Worm (Caenorhabditis elegans) whole organism, L4 larva: ENCODE results near the gene F26A1.19.

Experiments
- F49E8.2 ChIP-seq: sonication (generic microtip); optimal IDR thresholded peaks from 2 replicates; lab custom pipeline; 2016; ENCODE audit warnings: missing compliant biosample characterization, mild to moderate bottlenecking, missing genetic modification characterization, borderline replicate concordance
- egl-27 ChIP-seq: sonication (generic microtip); optimal IDR thresholded peaks from 3 replicates; lab custom pipeline; 2017; ENCODE audit warnings: missing biosample characterization, missing genetic modification reagents, missing genetic modification characterization
- hlh-30 ChIP-seq: sonication (generic microtip); optimal IDR thresholded peaks from 2 replicates; lab custom pipeline; 2017; ENCODE audit warnings: antibody characterized with exemption, mild to moderate bottlenecking, missing genetic modification characterization, missing compliant biosample characterization; ENCODE audit not compliant: insufficient read depth
- lin-15B ChIP-seq: fragments of 150-350 bp; sonication (generic microtip); optimal IDR thresholded peaks from 3 replicates; lab custom pipeline; 2014; ENCODE audit warnings: missing biosample characterization, missing genetic modification characterization
- nhr-102 ChIP-seq: sonication (generic microtip); optimal IDR thresholded peaks from 2 replicates; lab custom pipeline; 2016; ENCODE audit warnings: mild to moderate bottlenecking, missing genetic modification characterization, moderate library complexity, missing compliant biosample characterization
- nhr-77 ChIP-seq: fragments of 150-350 bp; optimal IDR thresholded peaks from 2 replicates; lab custom pipeline; 2014; ENCODE audit warnings: missing biosample characterization, missing genetic modification characterization
- pha-4 ChIP-seq, 2 experiments: fragments of 150-350 bp in 1 of 2; fragments of 200-800 bp in 1 of 2; sonication (Bioruptor generic) in 1 of 2; IDR thresholded peaks in 1 of 2; optimal IDR thresholded peaks in 1 of 2; 2 replicates each; pipeline versions ENCODE4 v1.3.6 to Lab custom; 2014 to 2022; ENCODE audit warnings: missing genetic modification characterization in 2 of 2, missing genetic modification reagents in 2 of 2, missing biosample characterization in 1 of 2, missing compliant biosample characterization in 1 of 2
- skn-1 ChIP-seq: fragments of 150-350 bp; optimal IDR thresholded peaks from 2 replicates; lab custom pipeline; 2014; ENCODE audit warnings: missing biosample characterization, missing genetic modification characterization
- unc-39 ChIP-seq: sonication (generic microtip); optimal IDR thresholded peaks from 2 replicates; lab custom pipeline; 2017; ENCODE audit warnings: missing biosample characterization, missing genetic modification characterization
- zag-1 ChIP-seq: fragments of 150-350 bp; optimal IDR thresholded peaks from 2 replicates; lab custom pipeline; 2014; ENCODE audit warnings: missing biosample characterization, missing genetic modification characterization
- zip-11 ChIP-seq: fragments of 200-800 bp; sonication (Bioruptor generic); IDR thresholded peaks from 2 replicates; pipeline ENCODE4 v1.3.6; 2022; ENCODE audit warnings: missing genetic modification characterization, missing compliant biosample characterization
- ztf-11 ChIP-seq: fragments of 150-350 bp; optimal IDR thresholded peaks from 2 replicates; lab custom pipeline; 2014; ENCODE audit warnings: missing biosample characterization, missing genetic modification characterization

DNA sequence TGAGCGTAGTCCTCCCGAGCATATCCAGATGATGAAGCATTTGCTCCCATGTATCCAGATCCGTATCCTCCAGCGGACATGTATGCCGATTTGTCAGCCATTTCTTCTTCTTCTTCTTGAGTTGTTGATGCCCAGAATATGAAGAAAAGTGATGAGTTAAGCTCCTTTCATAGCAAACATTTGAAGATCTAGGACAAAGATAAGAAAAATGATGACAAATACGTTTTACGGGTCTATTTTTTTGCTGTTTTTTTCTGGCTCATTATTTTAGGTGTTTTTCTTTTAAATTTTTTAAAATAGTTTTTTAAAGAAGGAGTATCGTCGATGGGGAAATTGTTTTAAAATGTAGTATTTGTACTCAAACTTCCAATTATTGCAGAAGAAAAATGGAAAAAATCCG is 7.3 kb upstream of the F26A1.19 start, which contains the start of gene nspd-9:
- TF ChIP-seq hlh-30 (tag; lab: Kevin White, UChicago) (no peak), ztf-11 (tag; lab: Kevin White, UChicago) (no peak), pha-4 (GFP tag; IDR thresholded peaks at IDR 0.05; lab: Robert Waterston, UW) (no peak), pha-4 (tag; optimal IDR thresholded peaks at IDR 0.05; lab: Kevin White, UChicago) (no peak), nhr-102 (tag; lab: Kevin White, UChicago) (no peak), zag-1 (tag; lab: Kevin White, UChicago) (no peak), F49E8.2 (tag; lab: Kevin White, UChicago) (no peak), nhr-77 (no peak), unc-39 (tag; lab: Kevin White, UChicago) (no peak), egl-27 (no peak), skn-1 (tag; lab: Kevin White, UChicago) (no peak), lin-15B (no peak), zip-11 (no peak)
